Fruit fly (Drosophila melanogaster) whole organism, embryonic: ENCODE results near the gene Hmbs.

Experiments
- CG1024 ChIP-seq: fragments of 200-800 bp; sonication (Bioruptor generic); IDR thresholded peaks from 2 replicates; pipeline ENCODE4 v1.3.6; 2022; ENCODE audit warnings: missing biosample characterization, missing genetic modification characterization
- CG10321 ChIP-seq: fragments of 200-800 bp; sonication (Bioruptor generic); IDR thresholded peaks from 2 replicates; pipeline ENCODE4 v1.3.6; 2022; ENCODE audit warnings: missing biosample characterization, missing genetic modification characterization
- CG11247 ChIP-seq: fragments of 200-800 bp; sonication (Bioruptor generic); IDR thresholded peaks from 2 replicates; pipeline ENCODE4 v1.3.6; 2022; ENCODE audit warnings: missing biosample characterization, missing genetic modification characterization
- CG11560 ChIP-seq: fragments of 200-800 bp; sonication (Bioruptor generic); IDR thresholded peaks from 3 replicates; pipeline ENCODE4 v1.3.6; 2022; ENCODE audit warnings: missing biosample characterization, missing genetic modification characterization
- CG1233 ChIP-seq: fragments of 200-800 bp; sonication (Bioruptor generic); optimal IDR thresholded peaks from 4 replicates; lab custom pipeline; 2018; ENCODE audit warnings: missing biosample characterization, mild to moderate bottlenecking, missing genetic modification characterization
- CG12744 ChIP-seq: fragments of 200-800 bp; sonication (Bioruptor generic); optimal IDR thresholded peaks from 2 replicates; lab custom pipeline; 2016; ENCODE audit warnings: missing biosample characterization, missing genetic modification characterization
- CG13775 ChIP-seq: fragments of 200-800 bp; sonication (Bioruptor generic); optimal IDR thresholded peaks from 3 replicates; lab custom pipeline; 2017; ENCODE audit warnings: missing biosample characterization, mild to moderate bottlenecking, missing genetic modification characterization
- CG14050 ChIP-seq: fragments of 200-800 bp; sonication (Bioruptor generic); IDR thresholded peaks from 3 replicates; pipeline ENCODE4 v1.3.6; 2022; ENCODE audit warnings: missing biosample characterization, missing genetic modification characterization
- CG16863 ChIP-seq: fragments of 200-800 bp; sonication (Bioruptor generic); optimal IDR thresholded peaks from 3 replicates; lab custom pipeline; 2016; ENCODE audit warnings: missing biosample characterization, missing genetic modification characterization
- CG17186 ChIP-seq: fragments of 200-800 bp; sonication (Bioruptor generic); optimal IDR thresholded peaks from 3 replicates; lab custom pipeline; 2017; ENCODE audit warnings: missing biosample characterization, missing genetic modification reagents, missing genetic modification characterization
- CG17361 ChIP-seq: fragments of 200-800 bp; sonication (Bioruptor generic); IDR thresholded peaks from 3 replicates; pipeline ENCODE4 v1.3.6; 2022; ENCODE audit warnings: missing biosample characterization, missing genetic modification characterization
- CG18599 ChIP-seq: fragments of 200-800 bp; sonication (Bioruptor generic); optimal IDR thresholded peaks from 3 replicates; lab custom pipeline; 2017; ENCODE audit warnings: missing biosample characterization, missing genetic modification characterization, mild to moderate bottlenecking, moderate library complexity, missing genetic modification reagents
- CG2712 ChIP-seq: fragments of 200-800 bp; optimal IDR thresholded peaks from 3 replicates; lab custom pipeline; 2019; ENCODE audit warnings: missing biosample characterization, mild to moderate bottlenecking, missing genetic modification characterization, moderate library complexity
- CG33557 ChIP-seq: fragments of 200-800 bp; sonication (Bioruptor generic); optimal IDR thresholded peaks from 2 replicates; lab custom pipeline; 2019; ENCODE audit warnings: missing biosample characterization, mild to moderate bottlenecking, missing genetic modification characterization, moderate library complexity
- CG4617 ChIP-seq: fragments of 200-800 bp; sonication (Bioruptor generic); optimal IDR thresholded peaks from 3 replicates; lab custom pipeline; 2016; ENCODE audit warnings: missing biosample characterization, missing genetic modification characterization, borderline replicate concordance
- CG6272 ChIP-seq: fragments of 200-800 bp; sonication (Bioruptor generic); IDR thresholded peaks from 2 replicates; pipeline ENCODE4 v1.3.6; 2022; ENCODE audit warnings: missing biosample characterization, missing genetic modification characterization
- CG7928 ChIP-seq: fragments of 200-800 bp; sonication (Bioruptor generic); optimal IDR thresholded peaks from 2 replicates; lab custom pipeline; 2017; ENCODE audit warnings: missing biosample characterization, mild to moderate bottlenecking, missing genetic modification characterization
- CG8290 ChIP-seq, 3 experiments: fragments of 200-800 bp; sonication (Bioruptor generic); optimal IDR thresholded peaks; 2 replicates each; lab custom pipeline; 2016 to 2019; ENCODE audit warnings: missing biosample characterization in 3 of 3, missing genetic modification characterization in 3 of 3, mild to moderate bottlenecking in 2 of 3, moderate library complexity in 1 of 3
- CG9215 ChIP-seq: fragments of 200-800 bp; sonication (Bioruptor generic); IDR thresholded peaks from 2 replicates; pipeline ENCODE4 v1.3.6; 2022; ENCODE audit warnings: missing biosample characterization, missing genetic modification characterization
- CG9609 ChIP-seq: fragments of 200-800 bp; sonication (Bioruptor generic); optimal IDR thresholded peaks from 3 replicates; lab custom pipeline; 2016; ENCODE audit warnings: missing biosample characterization, missing genetic modification characterization
- CG9727 ChIP-seq: fragments of 200-800 bp; sonication (Bioruptor generic); optimal IDR thresholded peaks from 3 replicates; lab custom pipeline; 2017; ENCODE audit warnings: missing biosample characterization, mild to moderate bottlenecking, missing genetic modification characterization
- CG9797 ChIP-seq: fragments of 200-800 bp; sonication (Bioruptor generic); optimal IDR thresholded peaks from 3 replicates; lab custom pipeline; 2018; ENCODE audit warnings: missing biosample characterization, mild to moderate bottlenecking, missing genetic modification characterization
- CrebB ChIP-seq: fragments of 200-800 bp; sonication (Bioruptor generic); optimal IDR thresholded peaks from 3 replicates; lab custom pipeline; 2018; ENCODE audit warnings: missing biosample characterization, mild to moderate bottlenecking, missing genetic modification characterization
- D19B ChIP-seq: fragments of 200-800 bp; sonication (Bioruptor generic); optimal IDR thresholded peaks from 2 replicates; lab custom pipeline; 2017; ENCODE audit warnings: missing biosample characterization, mild to moderate bottlenecking, missing genetic modification characterization
- Dad ChIP-seq: fragments of 200-800 bp; sonication (Bioruptor generic); optimal IDR thresholded peaks from 3 replicates; lab custom pipeline; 2016; ENCODE audit warnings: missing biosample characterization, missing genetic modification characterization
- Deaf1 ChIP-seq: fragments of 200-800 bp; optimal IDR thresholded peaks from 3 replicates; lab custom pipeline; 2019; ENCODE audit warnings: missing biosample characterization, mild to moderate bottlenecking, missing genetic modification characterization, moderate library complexity
- Dfd ChIP-seq, 2 experiments: fragments of >200 bp; optimal IDR thresholded peaks; 2 replicates each; lab custom pipeline; 2017; ENCODE audit warnings: missing biosample characterization in 2 of 2, missing genetic modification characterization in 2 of 2
- Ets97D ChIP-seq: fragments of 200-800 bp; sonication (Bioruptor generic); optimal IDR thresholded peaks from 3 replicates; lab custom pipeline; 2016; ENCODE audit warnings: missing biosample characterization, missing genetic modification characterization
- H15 ChIP-seq: fragments of 200-800 bp; sonication (Bioruptor generic); IDR thresholded peaks from 3 replicates; pipeline ENCODE4 v1.3.6; 2022; ENCODE audit warnings: missing biosample characterization, missing genetic modification characterization
- MBD-R2 ChIP-seq: fragments of 200-800 bp; sonication (Bioruptor generic); IDR thresholded peaks from 2 replicates; pipeline ENCODE4 v1.3.6; 2022; ENCODE audit warnings: missing biosample characterization, missing genetic modification characterization
- MTF-1 ChIP-seq: fragments of 200-800 bp; sonication (Bioruptor generic); optimal IDR thresholded peaks from 2 replicates; lab custom pipeline; 2018; ENCODE audit warnings: missing biosample characterization, mild to moderate bottlenecking, missing genetic modification characterization, borderline replicate concordance
- Meics ChIP-seq: fragments of 200-800 bp; sonication (Bioruptor generic); optimal IDR thresholded peaks from 2 replicates; lab custom pipeline; 2017; ENCODE audit warnings: missing biosample characterization, mild to moderate bottlenecking, missing genetic modification characterization
- Side ChIP-seq: fragments of 200-800 bp; sonication (Bioruptor generic); optimal IDR thresholded peaks from 2 replicates; lab custom pipeline; 2016; ENCODE audit warnings: missing biosample characterization, missing genetic modification characterization
- Sin3A ChIP-seq: fragments of >200 bp; optimal IDR thresholded peaks from 2 replicates; lab custom pipeline; 2018
- disco-r ChIP-seq: fragments of 200-800 bp; sonication (Bioruptor generic); optimal IDR thresholded peaks from 2 replicates; lab custom pipeline; 2016; ENCODE audit warnings: missing biosample characterization, missing genetic modification characterization
- ems ChIP-seq: fragments of 200-800 bp; sonication (Bioruptor generic); optimal IDR thresholded peaks from 3 replicates; lab custom pipeline; 2016; ENCODE audit warnings: missing biosample characterization, missing genetic modification characterization
- exex ChIP-seq: fragments of 200-800 bp; sonication (Bioruptor generic); optimal IDR thresholded peaks from 4 replicates; lab custom pipeline; 2018; ENCODE audit warnings: missing biosample characterization, mild to moderate bottlenecking, missing genetic modification characterization, moderate library complexity
- ftz-f1 ChIP-seq: fragments of 200-800 bp; sonication (Bioruptor generic); optimal IDR thresholded peaks from 2 replicates; lab custom pipeline; 2016; ENCODE audit warnings: missing biosample characterization, missing genetic modification characterization
- gce ChIP-seq: fragments of 200-800 bp; sonication (Bioruptor generic); IDR thresholded peaks from 3 replicates; pipeline ENCODE4 v1.3.6; 2022; ENCODE audit warnings: missing biosample characterization, missing genetic modification characterization
- inv ChIP-seq: fragments of 200-800 bp; sonication (Bioruptor generic); IDR thresholded peaks from 2 replicates; pipeline ENCODE4 v1.3.6; 2022; ENCODE audit warnings: missing biosample characterization, missing genetic modification characterization; ENCODE audit not compliant: partially characterized antibody
- luna ChIP-seq: fragments of 200-800 bp; sonication (Bioruptor generic); optimal IDR thresholded peaks from 2 replicates; lab custom pipeline; 2016; ENCODE audit warnings: missing biosample characterization, missing genetic modification characterization
- nom ChIP-seq: fragments of 200-800 bp; sonication (Bioruptor generic); optimal IDR thresholded peaks from 2 replicates; lab custom pipeline; 2017; ENCODE audit warnings: missing biosample characterization, missing genetic modification characterization, mild to moderate bottlenecking, moderate library complexity, missing genetic modification reagents
- otp ChIP-seq: fragments of 200-800 bp; sonication (Bioruptor generic); IDR thresholded peaks from 3 replicates; pipeline ENCODE4, ENCODE4 v1.3.6; 2022; ENCODE audit warnings: missing biosample characterization, missing genetic modification characterization
- p53 ChIP-seq: fragments of 200-800 bp; sonication (Bioruptor generic); optimal IDR thresholded peaks from 2 replicates; lab custom pipeline; 2016; ENCODE audit warnings: missing biosample characterization, missing genetic modification characterization
- shn ChIP-seq: fragments of 200-800 bp; sonication (Bioruptor generic); optimal IDR thresholded peaks from 3 replicates; lab custom pipeline; 2016; ENCODE audit warnings: missing biosample characterization, missing genetic modification characterization
- slou ChIP-seq: fragments of 200-800 bp; sonication (Bioruptor generic); optimal IDR thresholded peaks from 3 replicates; lab custom pipeline; 2016; ENCODE audit warnings: missing biosample characterization, missing genetic modification characterization
- sqz ChIP-seq: fragments of 200-800 bp; sonication (Bioruptor generic); optimal IDR thresholded peaks from 3 replicates; lab custom pipeline; 2018; ENCODE audit warnings: missing biosample characterization, mild to moderate bottlenecking, missing genetic modification characterization
- stc ChIP-seq: fragments of 200-800 bp; sonication (Bioruptor generic); IDR thresholded peaks from 2 replicates; pipeline ENCODE4 v1.3.6; 2022; ENCODE audit warnings: missing biosample characterization, missing genetic modification characterization
- sug ChIP-seq: fragments of 200-800 bp; optimal IDR thresholded peaks from 2 replicates; lab custom pipeline; 2019; ENCODE audit warnings: missing biosample characterization, mild to moderate bottlenecking, missing genetic modification characterization, moderate library complexity
- tx ChIP-seq: fragments of 200-800 bp; sonication (Bioruptor generic); optimal IDR thresholded peaks from 2 replicates; lab custom pipeline; 2016; ENCODE audit warnings: missing biosample characterization, missing genetic modification characterization

Gene Hmbs

dm6 chr3L:1313039-1313766, 21.5 kb upstream of the Hmbs start, which contains the start of the genes sturkopf and Herc4 (continued):
- TF ChIP-seq ftz-f1 (GFP tag; lab: Kevin White, UChicago) (peak; percentile 64), CG6272 (GFP tag; lab: Robert Waterston, UW) (peak; percentile 56), CG1024 (GFP tag; lab: Robert Waterston, UW) (0 out of 2 replicates have a peak, but pooled peaks have one; percentile 7), MBD-R2 (GFP tag; lab: Robert Waterston, UW) (peak; percentile 83), CG2712 (peak; percentile 73), CG14050 (GFP tag; lab: Robert Waterston, UW) (no peak), exex (tag; lab: Kevin White, UChicago) (peak; percentile 39), CG1233 (peak; percentile 59), luna (GFP tag; lab: Kevin White, UChicago) (peak; percentile 81), H15 (GFP tag; lab: Robert Waterston, UW) (no peak; the same call in 2 of the 3 replicates), Side (GFP tag; lab: Kevin White, UChicago) (peak; percentile 89), MTF-1 (GFP tag; lab: Kevin White, UChicago) (no peak), CG16863 (GFP tag; lab: Kevin White, UChicago) (peak; percentile 73), sqz (no peak), CG12744 (GFP tag; lab: Kevin White, UChicago) (peak; percentile 23), Ets97D (GFP tag; lab: Kevin White, UChicago) (peak; percentile 94), Deaf1 (tag; lab: Kevin White, UChicago) (no peak), tx (peak; percentile 69), inv (GFP tag; lab: Robert Waterston, UW) (no peak), Dad (peak; percentile 40), D19B (GFP tag; lab: Kevin White, UChicago) (peak; percentile 82), Dfd (GFP tag; optimal IDR thresholded peaks at IDR 0.05; lab: Kevin White, UChicago) (peak in 1 of 2 experiments; percentile 9), CG9797 (GFP tag; lab: Kevin White, UChicago) (no peak), CG13775 (GFP tag; lab: Kevin White, UChicago) (peak; percentile 100), Meics (GFP tag; lab: Kevin White, UChicago) (peak; percentile 79), CG9609 (peak; percentile 62), CG17361 (GFP tag; lab: Robert Waterston, UW) (peak; percentile 94), gce (no peak), stc (GFP tag; lab: Robert Waterston, UW) (no peak), sug (tag; lab: Kevin White, UChicago) (peak; percentile 83), CG10321 (no peak), CG17186 (GFP tag; lab: Kevin White, UChicago) (no peak), slou (GFP tag; lab: Kevin White, UChicago) (peak; percentile 44), disco-r (GFP tag; lab: Kevin White, UChicago) (peak; percentile 82), CG9727 (peak; percentile 82), shn (GFP tag; lab: Kevin White, UChicago) (peak; percentile 78), CG18599 (peak; percentile 69), nom (GFP tag; lab: Kevin White, UChicago) (peak; percentile 23), ems (GFP tag; lab: Kevin White, UChicago) (peak; percentile 89), CG9215 (GFP tag; lab: Robert Waterston, UW) (peak; percentile 61; the same call in 1 of the 2 replicates), CG33557 (peak; percentile 65), CG11247 (peak; percentile 25; the same call in 1 of the 2 replicates), CG8290 (GFP tag; optimal IDR thresholded peaks at IDR 0.05; lab: Kevin White, UChicago) (peak; percentile 84), CG8290 (tag; optimal IDR thresholded peaks at IDR 0.05; lab: Kevin White, UChicago) (peak in 1 of 2 experiments; percentile 16), CG4617 (peak; percentile 77), Sin3A (lab: Kevin White, UChicago) (peak; percentile 5), p53 (GFP tag; lab: Kevin White, UChicago) (peak; percentile 71), otp (GFP tag; lab: Robert Waterston, UW) (no peak), CG7928 (GFP tag; lab: Kevin White, UChicago) (peak; percentile 95), CrebB (tag; lab: Kevin White, UChicago) (no peak), CG11560 (tag; lab: Robert Waterston, UW) (0 out of 3 replicates have a peak, but pooled peaks have one; percentile 23)
